Fruit fly (Drosophila melanogaster): ENCODE results near the gene amx.

DNA sequence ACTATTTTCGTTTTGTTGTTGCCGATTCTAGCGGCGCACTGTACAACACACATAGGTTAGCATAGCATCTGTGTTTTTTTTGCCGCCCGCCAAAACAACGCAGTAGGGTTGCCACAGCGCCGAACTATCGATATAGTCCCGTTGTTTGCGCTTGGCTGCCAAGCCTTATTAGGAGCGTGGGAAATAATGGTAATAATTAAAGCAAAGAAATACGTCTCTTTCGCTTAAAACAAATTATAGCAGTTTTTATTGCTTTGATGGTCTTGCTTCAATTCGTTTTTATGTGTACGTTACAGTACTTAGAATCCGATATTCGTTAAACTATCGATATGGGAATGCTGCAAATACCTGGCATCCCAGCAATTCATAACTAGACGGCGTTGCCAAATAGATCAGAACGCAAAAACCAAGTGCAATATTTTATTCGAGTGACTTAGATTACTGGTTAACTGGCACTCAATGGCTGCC, 3.7 kb downstream of the amx start, which contains the start of the genes mxc and Larp7:
- TF ChIP-seq CG18619 (GFP tag; optimal IDR thresholded peaks at IDR 0.05) (peak; percentile 43), Drgx (GFP tag; IDR thresholded peaks at IDR 0.05) (no peak), Taf1 (GFP tag; IDR thresholded peaks at IDR 0.05) (0 out of 2 replicates have a peak, but pooled peaks have one; percentile 28), CG5245 (GFP tag; optimal IDR thresholded peaks at IDR 0.05) (peak; percentile 8), CG17328 (GFP tag; IDR thresholded peaks at IDR 0.05) (no peak), YL-1 (GFP tag; optimal IDR thresholded peaks at IDR 0.05) (peak; percentile 26), hkb (optimal IDR thresholded peaks at IDR 0.05) (peak; percentile 84), hkb (GFP tag; IDR thresholded peaks at IDR 0.05) (no peak; the same call in 1 of the 2 replicates), Med (GFP tag) (peak; percentile 93), pan (optimal IDR thresholded peaks at IDR 0.05) (no peak), pan (GFP tag; optimal IDR thresholded peaks at IDR 0.05 in 1 of 2, IDR thresholded peaks at IDR 0.05 in 1 of 2) (peak in 1 of 2 experiments; percentile 38), cato (GFP tag; optimal IDR thresholded peaks at IDR 0.05; ENCODE audit: borderline replicate concordance) (peak; percentile 18), ash1 (GFP tag; optimal IDR thresholded peaks at IDR 0.05) (no peak)

Measured in whole organism, embryonic.